Worm (Caenorhabditis elegans) whole organism, mixed stage, embryonic: ENCODE results near the gene F53B3.6.

Source experiments
- ceh-83 ChIP-seq: fragments of 200-800 bp; sonication (Bioruptor generic); optimal IDR thresholded peaks from 2 replicates; lab custom pipeline; 2018; ENCODE audit warnings: mild to moderate bottlenecking, missing genetic modification characterization, missing compliant biosample characterization
- ces-1 ChIP-seq: fragments of 150-350 bp; optimal IDR thresholded peaks from 2 replicates; lab custom pipeline; 2014; ENCODE audit warnings: missing biosample characterization, missing genetic modification reagents, missing genetic modification characterization
- elt-1 ChIP-seq: sonication (generic microtip); optimal IDR thresholded peaks from 2 replicates; lab custom pipeline; 2017; ENCODE audit warnings: missing genetic modification characterization, mild to moderate bottlenecking, missing compliant biosample characterization, antibody characterized with exemption, moderate library complexity, borderline replicate concordance; ENCODE audit not compliant: insufficient read depth
- elt-3 ChIP-seq: fragments of 150-350 bp; optimal IDR thresholded peaks from 2 replicates; lab custom pipeline; 2014; ENCODE audit warnings: missing biosample characterization, missing genetic modification characterization
- lsy-2 ChIP-seq: fragments of 150-350 bp; optimal IDR thresholded peaks from 2 replicates; lab custom pipeline; 2014; ENCODE audit warnings: missing biosample characterization, missing genetic modification characterization
- mep-1 ChIP-seq: fragments of 150-350 bp; optimal IDR thresholded peaks from 2 replicates; lab custom pipeline; 2017; ENCODE audit warnings: missing biosample characterization, missing genetic modification reagents, missing genetic modification characterization, inconsistent platforms
- mls-2 ChIP-seq: sonication (generic microtip); optimal IDR thresholded peaks from 2 replicates; lab custom pipeline; 2016; ENCODE audit warnings: mild to moderate bottlenecking, missing genetic modification characterization, moderate library complexity, missing compliant biosample characterization
- nhr-12 ChIP-seq: fragments of 150-350 bp; optimal IDR thresholded peaks from 2 replicates; lab custom pipeline; 2014; ENCODE audit warnings: missing biosample characterization, missing genetic modification characterization
- nhr-237 ChIP-seq: fragments of 150-350 bp; optimal IDR thresholded peaks from 2 replicates; lab custom pipeline; 2014; ENCODE audit warnings: missing biosample characterization, missing genetic modification characterization
- nhr-28 ChIP-seq: fragments of 150-350 bp; optimal IDR thresholded peaks from 2 replicates; lab custom pipeline; 2014; ENCODE audit warnings: missing biosample characterization, missing genetic modification characterization
- pha-4 ChIP-seq: fragments of 150-350 bp; optimal IDR thresholded peaks from 2 replicates; lab custom pipeline; 2018; ENCODE audit warnings: missing biosample characterization, missing genetic modification reagents, missing genetic modification characterization
- snpc-4 ChIP-seq: fragments of 150-350 bp; optimal IDR thresholded peaks from 2 replicates; lab custom pipeline; 2014; ENCODE audit warnings: missing biosample characterization, missing genetic modification characterization
- unc-62 ChIP-seq: fragments of 150-350 bp; optimal IDR thresholded peaks from 2 replicates; lab custom pipeline; 2014; ENCODE audit warnings: missing biosample characterization, missing genetic modification reagents, missing genetic modification characterization
- ztf-11 ChIP-seq: fragments of 150-350 bp; optimal IDR thresholded peaks from 2 replicates; lab custom pipeline; 2014; ENCODE audit warnings: missing biosample characterization, missing genetic modification characterization

ce11 chrX:2912689-2913088 lies 48.7 kb downstream of the F53B3.6 start:
- TF ChIP-seq unc-62 (GFP tag; lab: Kevin White, UChicago), result no peak
- no peak for TF ChIP-seq elt-3 (tag; lab: Kevin White, UChicago)
- TF ChIP-seq lsy-2 (tag; lab: Kevin White, UChicago), result no peak
- TF ChIP-seq nhr-28 (tag; lab: Kevin White, UChicago), result no peak
- no peak for TF ChIP-seq elt-1 (tag; lab: Kevin White, UChicago)
- TF ChIP-seq ceh-83 (GFP tag; lab: Kevin White, UChicago), result no peak
- TF ChIP-seq nhr-237, result no peak
- no peak for TF ChIP-seq nhr-12
- TF ChIP-seq ces-1 (GFP tag; lab: Kevin White, UChicago), result no peak
- TF ChIP-seq pha-4 (tag; lab: Kevin White, UChicago), result no peak
- TF ChIP-seq mep-1 (tag; lab: Kevin White, UChicago), result no peak
- no peak for TF ChIP-seq ztf-11 (tag; lab: Kevin White, UChicago)
- TF ChIP-seq snpc-4 (tag; lab: Kevin White, UChicago), result no peak
- no peak for TF ChIP-seq mls-2 (tag; lab: Kevin White, UChicago)
